Fruit fly (Drosophila melanogaster) Kc167 (cell line): ENCODE results near the gene mthl9.

Experiments
- Myc ChIP-seq: fragments of >200 bp; optimal IDR thresholded peaks from 2 replicates; lab custom pipeline; 2017; ENCODE audit warnings: missing external identifiers
- Sin3A ChIP-seq: fragments of >200 bp; optimal IDR thresholded peaks from 2 replicates; lab custom pipeline; 2018; ENCODE audit warnings: missing external identifiers
- h ChIP-seq: fragments of >200 bp; optimal IDR thresholded peaks from 3 replicates; lab custom pipeline; 2018; ENCODE audit warnings: missing external identifiers
- insv ChIP-seq: fragments of >200 bp; optimal IDR thresholded peaks from 3 replicates; lab custom pipeline; 2018; ENCODE audit warnings: missing external identifiers
- psq ChIP-seq: fragments of >200 bp; optimal IDR thresholded peaks from 2 replicates; lab custom pipeline; 2017; ENCODE audit warnings: missing external identifiers
- ttk ChIP-seq: sonication (Bioruptor generic); optimal IDR thresholded peaks from 2 replicates; lab custom pipeline; 2017; ENCODE audit warnings: missing external identifiers

The mthl9 gene

dm6 chr3L:331842-332802, at the start of gene mthl9:
mthl9 (minus strand) TSS chr3L:332309.
- TF ChIP-seq h (lab: Kevin White, UChicago), result no peak
- TF ChIP-seq insv (lab: Kevin White, UChicago), result no peak
- TF ChIP-seq Sin3A (lab: Kevin White, UChicago), result no peak
- no peak for TF ChIP-seq ttk (lab: Kevin White, UChicago)
- no peak for TF ChIP-seq psq (lab: Kevin White, UChicago)
- no peak for TF ChIP-seq Myc (lab: Kevin White, UChicago)

dm6 chr3L:380886-381546, 48.9 kb upstream of the mthl9 start:
- TF ChIP-seq psq (lab: Kevin White, UChicago), result no peak
- no peak for TF ChIP-seq insv (lab: Kevin White, UChicago)
- TF ChIP-seq ttk (lab: Kevin White, UChicago), result no peak
- TF ChIP-seq Sin3A (lab: Kevin White, UChicago), result no peak
- no peak for TF ChIP-seq Myc (lab: Kevin White, UChicago)

- TF ChIP-seq Sin3A (lab: Kevin White, UChicago), result no peak
These were observed 46.8 kb upstream of the mthl9 start for dm6 chr3L:378906-379305.

dm6 chr3L:378072-378423, 45.9 kb upstream of the mthl9 start:
- TF ChIP-seq insv (lab: Kevin White, UChicago) (no peak), ttk (lab: Kevin White, UChicago) (no peak), psq (lab: Kevin White, UChicago) (no peak), Myc (lab: Kevin White, UChicago) (no peak), h (lab: Kevin White, UChicago) (no peak), Sin3A (lab: Kevin White, UChicago) (no peak)

dm6 chr3L:377222-378071, 45.3 kb upstream of the mthl9 start:
- TF ChIP-seq h (lab: Kevin White, UChicago), result no peak

dm6 chr3L:375672-376071, 43.6 kb upstream of the mthl9 start:
- TF ChIP-seq Myc (lab: Kevin White, UChicago), result no peak
- no peak for TF ChIP-seq ttk (lab: Kevin White, UChicago)
- TF ChIP-seq insv (lab: Kevin White, UChicago), result no peak
- TF ChIP-seq psq (lab: Kevin White, UChicago), result no peak

- TF ChIP-seq Myc (lab: Kevin White, UChicago) (no peak), ttk (lab: Kevin White, UChicago) (no peak), psq (lab: Kevin White, UChicago) (no peak), h (lab: Kevin White, UChicago) (no peak), insv (lab: Kevin White, UChicago) (no peak), Sin3A (lab: Kevin White, UChicago) (no peak)
These were observed 42.5 kb upstream of the mthl9 start for dm6 chr3L:374582-374981.

dm6 chr3L:371228-371627, 39.1 kb upstream of the mthl9 start:
- no peak for TF ChIP-seq psq (lab: Kevin White, UChicago)

dm6 chr3L:366337-366736, 34.2 kb upstream of the mthl9 start, which contains the start of gene CG13884:
CG13884 (minus strand) TSS chr3L:366437.
- TF ChIP-seq Myc (lab: Kevin White, UChicago), result no peak

- TF ChIP-seq Sin3A (lab: Kevin White, UChicago) (no peak), h (lab: Kevin White, UChicago) (no peak), Myc (lab: Kevin White, UChicago) (no peak), psq (lab: Kevin White, UChicago) (no peak), ttk (lab: Kevin White, UChicago) (no peak), insv (lab: Kevin White, UChicago) (no peak)
These were observed 29.1 kb upstream of the mthl9 start, which contains the start of the genes Cdc5 and CG1233 for dm6 chr3L:361201-361600. Cdc5 (minus strand) TSS chr3L:361383. CG1233 (plus strand) TSS chr3L:361472.

- no peak for TF ChIP-seq psq (lab: Kevin White, UChicago)
- TF ChIP-seq Myc (lab: Kevin White, UChicago), result no peak
- no peak for TF ChIP-seq h (lab: Kevin White, UChicago)
- TF ChIP-seq Sin3A (lab: Kevin White, UChicago), result no peak
- TF ChIP-seq insv (lab: Kevin White, UChicago), result no peak
These were observed 25.6 kb upstream of the mthl9 start, which contains the start of gene Roc1b for dm6 chr3L:357681-358080. Roc1b (plus strand) TSS chr3L:357981.
